Fruit fly (Drosophila melanogaster) whole organism, prepupa: ENCODE results near the gene CG33700.

Experiments
- Blimp-1 ChIP-seq: fragments of 200-800 bp; sonication (Bioruptor generic); optimal IDR thresholded peaks from 3 replicates; lab custom pipeline; 2017; ENCODE audit warnings: missing biosample characterization, missing genetic modification characterization, mild to moderate bottlenecking, moderate library complexity, missing genetic modification reagents
- CG11294 ChIP-seq: fragments of 200-800 bp; sonication (Bioruptor generic); IDR thresholded peaks from 2 replicates; pipeline ENCODE4 v1.3.6; 2022; ENCODE audit warnings: missing biosample characterization, missing genetic modification characterization
- CG11762 ChIP-seq: fragments of 200-800 bp; sonication (Bioruptor generic); optimal IDR thresholded peaks from 3 replicates; lab custom pipeline; 2016; ENCODE audit warnings: missing biosample characterization, missing genetic modification characterization; ENCODE audit not compliant: insufficient read depth
- CG1621 ChIP-seq: fragments of 200-800 bp; sonication (Bioruptor generic); optimal IDR thresholded peaks from 3 replicates; lab custom pipeline; 2018; ENCODE audit warnings: missing biosample characterization, mild to moderate bottlenecking, missing genetic modification characterization
- CG3032 ChIP-seq: fragments of 200-800 bp; optimal IDR thresholded peaks from 2 replicates; lab custom pipeline; 2019; ENCODE audit warnings: missing biosample characterization, mild to moderate bottlenecking, missing genetic modification characterization, moderate library complexity
- CG31627 ChIP-seq: fragments of 200-800 bp; sonication (Bioruptor generic); optimal IDR thresholded peaks from 3 replicates; lab custom pipeline; 2016; ENCODE audit warnings: missing biosample characterization, missing genetic modification characterization
- CG32006 ChIP-seq: fragments of 200-800 bp; sonication (Bioruptor generic); optimal IDR thresholded peaks from 3 replicates; lab custom pipeline; 2017; ENCODE audit warnings: missing biosample characterization, mild to moderate bottlenecking, missing genetic modification characterization
- CG3919 ChIP-seq: fragments of 200-800 bp; sonication (Bioruptor generic); optimal IDR thresholded peaks from 3 replicates; lab custom pipeline; 2016; ENCODE audit warnings: missing biosample characterization, missing genetic modification characterization
- CG4318 ChIP-seq: fragments of 200-800 bp; sonication (Bioruptor generic); optimal IDR thresholded peaks from 3 replicates; lab custom pipeline; 2017; ENCODE audit warnings: missing biosample characterization, mild to moderate bottlenecking, missing genetic modification characterization
- CG6163 ChIP-seq: fragments of 200-800 bp; sonication (Bioruptor generic); IDR thresholded peaks from 3 replicates; pipeline ENCODE4 v1.3.6; 2022; ENCODE audit warnings: missing biosample characterization, missing genetic modification characterization
- CG6276 ChIP-seq: fragments of 200-800 bp; sonication (Bioruptor generic); optimal IDR thresholded peaks from 2 replicates; lab custom pipeline; 2017; ENCODE audit warnings: missing biosample characterization, mild to moderate bottlenecking, missing genetic modification characterization
- CG6792 ChIP-seq: fragments of 200-800 bp; sonication (Bioruptor generic); optimal IDR thresholded peaks from 3 replicates; lab custom pipeline; 2016; ENCODE audit warnings: missing biosample characterization, missing genetic modification characterization
- CG6808 ChIP-seq: fragments of 200-800 bp; sonication (Bioruptor generic); optimal IDR thresholded peaks from 3 replicates; lab custom pipeline; 2017; ENCODE audit warnings: missing biosample characterization, missing genetic modification characterization, mild to moderate bottlenecking, moderate library complexity, missing genetic modification reagents
- CG6854 ChIP-seq: fragments of 200-800 bp; sonication (Bioruptor generic); optimal IDR thresholded peaks from 2 replicates; lab custom pipeline; 2017; ENCODE audit warnings: missing biosample characterization, mild to moderate bottlenecking, missing genetic modification characterization
- CG7368 ChIP-seq: fragments of 200-800 bp; sonication (Bioruptor generic); optimal IDR thresholded peaks from 3 replicates; lab custom pipeline; 2016; ENCODE audit warnings: missing biosample characterization, missing genetic modification characterization
- CG8119 ChIP-seq: fragments of 200-800 bp; sonication (Bioruptor generic); IDR thresholded peaks from 3 replicates; pipeline ENCODE4 v1.3.6; 2022; ENCODE audit warnings: missing biosample characterization, missing genetic modification characterization
- CG8319 ChIP-seq: fragments of 200-800 bp; sonication (Bioruptor generic); optimal IDR thresholded peaks from 3 replicates; lab custom pipeline; 2016; ENCODE audit warnings: missing biosample characterization, missing genetic modification characterization
- CG8632 ChIP-seq: fragments of 200-800 bp; sonication (Bioruptor generic); optimal IDR thresholded peaks from 3 replicates; lab custom pipeline; 2016; ENCODE audit warnings: missing biosample characterization, missing genetic modification characterization
- Eip75B ChIP-seq: fragments of 200-800 bp; sonication (Bioruptor generic); optimal IDR thresholded peaks from 3 replicates; lab custom pipeline; 2016; ENCODE audit warnings: missing biosample characterization, missing genetic modification characterization
- Ets21C ChIP-seq: fragments of 200-800 bp; sonication (Bioruptor generic); optimal IDR thresholded peaks from 3 replicates; lab custom pipeline; 2016; ENCODE audit warnings: missing biosample characterization, missing genetic modification characterization
- Ets96B ChIP-seq: fragments of 200-800 bp; optimal IDR thresholded peaks from 2 replicates; lab custom pipeline; 2019; ENCODE audit warnings: missing biosample characterization, mild to moderate bottlenecking, missing genetic modification characterization, moderate library complexity
- Gug ChIP-seq: fragments of 200-800 bp; sonication (Bioruptor generic); IDR thresholded peaks from 2 replicates; pipeline ENCODE4 v1.3.6; 2022; ENCODE audit warnings: missing biosample characterization, missing genetic modification characterization
- Hr38 ChIP-seq: sonication (Bioruptor generic); optimal IDR thresholded peaks from 2 replicates; lab custom pipeline; 2016; ENCODE audit warnings: missing biosample characterization, missing genetic modification characterization
- Hr39 ChIP-seq: fragments of 200-800 bp; sonication (Bioruptor generic); optimal IDR thresholded peaks from 2 replicates; lab custom pipeline; 2016; ENCODE audit warnings: missing biosample characterization, missing genetic modification characterization
- Lpt ChIP-seq: fragments of 200-800 bp; sonication (Bioruptor generic); optimal IDR thresholded peaks from 3 replicates; lab custom pipeline; 2016; ENCODE audit warnings: missing biosample characterization, missing genetic modification characterization
- Met ChIP-seq: fragments of 200-800 bp; sonication (Bioruptor generic); optimal IDR thresholded peaks from 3 replicates; lab custom pipeline; 2016; ENCODE audit warnings: missing biosample characterization, missing genetic modification characterization
- OdsH ChIP-seq: fragments of 200-800 bp; sonication (Bioruptor generic); optimal IDR thresholded peaks from 3 replicates; lab custom pipeline; 2016; ENCODE audit warnings: missing biosample characterization, missing genetic modification characterization
- Smox ChIP-seq: fragments of 200-800 bp; sonication (Bioruptor generic); optimal IDR thresholded peaks from 3 replicates; lab custom pipeline; 2016; ENCODE audit warnings: missing biosample characterization, missing genetic modification characterization
- acj6 ChIP-seq: fragments of 200-800 bp; sonication (Bioruptor generic); optimal IDR thresholded peaks from 3 replicates; lab custom pipeline; 2016; ENCODE audit warnings: missing biosample characterization, missing genetic modification characterization
- cyc ChIP-seq: fragments of 200-800 bp; sonication (Bioruptor generic); optimal IDR thresholded peaks from 3 replicates; lab custom pipeline; 2016; ENCODE audit warnings: missing biosample characterization, missing genetic modification characterization
- dac ChIP-seq: fragments of 200-800 bp; sonication (Bioruptor generic); optimal IDR thresholded peaks from 2 replicates; lab custom pipeline; 2017; ENCODE audit warnings: missing biosample characterization, mild to moderate bottlenecking, missing genetic modification characterization
- dsx ChIP-seq: fragments of 200-800 bp; optimal IDR thresholded peaks from 3 replicates; lab custom pipeline; 2019; ENCODE audit warnings: missing biosample characterization, mild to moderate bottlenecking, missing genetic modification characterization, moderate library complexity; ENCODE audit not compliant: poor library complexity, severe bottlenecking
- esn ChIP-seq: fragments of 200-800 bp; sonication (Bioruptor generic); optimal IDR thresholded peaks from 2 replicates; lab custom pipeline; 2016; ENCODE audit warnings: missing biosample characterization, mild to moderate bottlenecking, missing genetic modification characterization, moderate library complexity
- fd59A ChIP-seq: fragments of 200-800 bp; sonication (Bioruptor generic); optimal IDR thresholded peaks from 2 replicates; lab custom pipeline; 2017; ENCODE audit warnings: missing biosample characterization, mild to moderate bottlenecking, missing genetic modification characterization, missing genetic modification reagents
- fd85E ChIP-seq: fragments of 200-800 bp; sonication (Bioruptor generic); optimal IDR thresholded peaks from 3 replicates; lab custom pipeline; 2016; ENCODE audit warnings: missing biosample characterization, missing genetic modification characterization
- fkh ChIP-seq: fragments of 200-800 bp; sonication (Bioruptor generic); optimal IDR thresholded peaks from 3 replicates; lab custom pipeline; 2017; ENCODE audit warnings: missing biosample characterization, mild to moderate bottlenecking, missing genetic modification characterization, moderate library complexity
- lz ChIP-seq: fragments of 200-800 bp; sonication (Bioruptor generic); optimal IDR thresholded peaks from 3 replicates; lab custom pipeline; 2016; ENCODE audit warnings: missing biosample characterization, missing genetic modification characterization
- net ChIP-seq: fragments of 200-800 bp; sonication (Bioruptor generic); optimal IDR thresholded peaks from 3 replicates; lab custom pipeline; 2016; ENCODE audit warnings: missing biosample characterization, missing genetic modification characterization
- pdm3 ChIP-seq: fragments of 200-800 bp; sonication (Bioruptor generic); optimal IDR thresholded peaks from 3 replicates; lab custom pipeline; 2016; ENCODE audit warnings: missing biosample characterization, missing genetic modification characterization
- salr ChIP-seq, 2 experiments: fragments of 200-800 bp; sonication (Bioruptor generic); optimal IDR thresholded peaks; 3 replicates each; lab custom pipeline; 2016 to 2018; ENCODE audit warnings: missing biosample characterization in 2 of 2, missing genetic modification characterization in 2 of 2, mild to moderate bottlenecking in 1 of 2
- ss ChIP-seq, 2 experiments: fragments of 200-800 bp; sonication (Bioruptor generic); optimal IDR thresholded peaks; 2 replicates in 1 of 2; 3 replicates in 1 of 2; lab custom pipeline; 2017 to 2018; ENCODE audit warnings: mild to moderate bottlenecking in 2 of 2, missing biosample characterization in 2 of 2, missing genetic modification characterization in 2 of 2, moderate library complexity in 1 of 2
- svp ChIP-seq: fragments of 200-800 bp; sonication (Bioruptor generic); peaks from one replicate; lab custom pipeline; 2016; ENCODE audit warnings: missing biosample characterization, missing genetic modification characterization
- vri ChIP-seq: fragments of 200-800 bp; sonication (Bioruptor generic); optimal IDR thresholded peaks from 3 replicates; lab custom pipeline; 2016; ENCODE audit warnings: missing biosample characterization, mild to moderate bottlenecking, missing genetic modification characterization

Gene CG33700

dm6 chr3L:9508653-9509036 is 16.7 kb downstream of the CG33700 start (continued):
- no peak for TF ChIP-seq CG7368 (GFP tag; lab: Kevin White, UChicago)
- TF ChIP-seq lz = peak; percentile 66
- peak; percentile 24 for TF ChIP-seq acj6 (GFP tag; lab: Kevin White, UChicago)
- no peak for TF ChIP-seq CG6163 (GFP tag; lab: Robert Waterston, UW)
- peak; percentile 28 for TF ChIP-seq Eip75B (GFP tag; lab: Kevin White, UChicago)
- peak; percentile 36 for TF ChIP-seq CG3032 (tag; lab: Kevin White, UChicago)
- TF ChIP-seq Smox = no peak
- TF ChIP-seq salr (GFP tag; optimal IDR thresholded peaks at IDR 0.05; lab: Kevin White, UChicago) = no peak
- TF ChIP-seq CG6276 (GFP tag; lab: Kevin White, UChicago) = no peak
- TF ChIP-seq CG11294 (GFP tag; lab: Robert Waterston, UW) = no peak
- peak; percentile 58 for TF ChIP-seq CG32006

dm6 chr3L:9506421-9506820 is 18.9 kb downstream of the CG33700 start:
- TF ChIP-seq CG6854 (GFP tag; lab: Kevin White, UChicago) (no peak), Lpt (GFP tag; lab: Kevin White, UChicago) (no peak), ss (GFP tag; optimal IDR thresholded peaks at IDR 0.05; lab: Kevin White, UChicago) (no peak), Gug (no peak), Ets21C (GFP tag; lab: Kevin White, UChicago) (no peak), esn (no peak), CG32006 (no peak), CG31627 (GFP tag; lab: Kevin White, UChicago) (no peak), CG7368 (GFP tag; lab: Kevin White, UChicago) (no peak), fd85E (GFP tag; lab: Kevin White, UChicago) (no peak), fkh (GFP tag; lab: Kevin White, UChicago) (no peak)
- TF ChIP-seq, all 60 proteins: peak for 0

dm6 chr3L:9505713-9506062 is 19.7 kb downstream of the CG33700 start:
- peak; percentile 48 for TF ChIP-seq CG1621 (tag; lab: Kevin White, UChicago)
- peak; percentile 54 for TF ChIP-seq vri
- no peak for TF ChIP-seq CG11294 (GFP tag; lab: Robert Waterston, UW)
- TF ChIP-seq CG8632 (GFP tag; lab: Kevin White, UChicago) = no peak
- TF ChIP-seq svp = no peak

DNA sequence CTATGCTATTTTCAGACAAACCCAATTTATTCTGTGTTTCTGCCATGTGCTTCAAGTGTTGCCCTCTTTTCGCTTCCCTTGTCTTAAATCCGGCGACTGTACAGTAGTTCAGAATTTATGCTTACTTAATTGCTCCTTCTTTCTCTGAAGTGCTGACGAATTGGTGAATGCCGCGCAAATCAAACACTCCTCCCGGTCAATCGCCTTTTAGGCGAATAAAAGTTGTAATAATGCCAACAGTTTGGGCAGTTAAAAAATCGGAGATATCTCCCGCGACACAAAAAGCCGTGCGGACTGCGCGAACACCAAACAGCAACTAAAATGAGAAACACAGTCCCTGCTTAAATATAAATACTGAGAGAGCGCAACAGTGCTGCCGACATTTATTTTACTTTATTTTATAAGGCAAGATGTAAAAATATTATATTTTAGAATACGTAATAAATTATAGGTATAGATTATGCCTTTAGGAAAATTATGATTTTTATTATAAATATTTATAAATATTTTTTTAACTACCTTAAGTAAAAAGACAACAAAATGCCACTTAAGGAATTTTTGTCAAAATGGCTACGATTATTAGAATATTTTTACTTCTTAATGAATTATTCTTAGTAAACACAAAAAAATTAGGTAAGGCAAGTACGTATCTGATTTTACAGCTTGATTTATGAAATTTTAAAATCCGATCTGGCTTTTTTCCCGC is 20.2 kb downstream of the CG33700 start, which contains the start of gene path:
TSS of gene path (minus strand) at position 322 of the 706 bp plus-strand sequence.
- TF ChIP-seq CG8632 (GFP tag; lab: Kevin White, UChicago) (peak; percentile 38), CG6276 (GFP tag; lab: Kevin White, UChicago) (peak; percentile 40), Ets96B (tag; lab: Kevin White, UChicago) (peak; percentile 59), CG6163 (GFP tag; lab: Robert Waterston, UW) (no peak), ss (GFP tag; optimal IDR thresholded peaks at IDR 0.05; lab: Kevin White, UChicago) (peak; percentile 4 to 9), acj6 (GFP tag; lab: Kevin White, UChicago) (peak; percentile 9), Smox (no peak), Hr39 (GFP tag; lab: Kevin White, UChicago) (no peak), net (no peak), CG31627 (GFP tag; lab: Kevin White, UChicago) (no peak), CG1621 (tag; lab: Kevin White, UChicago) (no peak), CG6792 (GFP tag; lab: Kevin White, UChicago) (no peak), pdm3 (GFP tag; lab: Kevin White, UChicago) (no peak), Hr38 (GFP tag; lab: Kevin White, UChicago) (no peak), cyc (GFP tag; lab: Kevin White, UChicago) (no peak), CG11294 (GFP tag; lab: Robert Waterston, UW) (no peak), CG8319 (GFP tag; lab: Kevin White, UChicago) (no peak), CG3919 (GFP tag; lab: Kevin White, UChicago) (peak; percentile 32), fd59A (no peak), salr (GFP tag; optimal IDR thresholded peaks at IDR 0.05; lab: Kevin White, UChicago) (no peak), Ets21C (GFP tag; lab: Kevin White, UChicago) (no peak), dac (GFP tag; lab: Kevin White, UChicago) (no peak), CG11762 (GFP tag; lab: Kevin White, UChicago) (no peak), Blimp-1 (no peak), CG6808 (GFP tag; lab: Kevin White, UChicago) (peak; percentile 19), OdsH (no peak), CG4318 (GFP tag; lab: Kevin White, UChicago) (no peak), fd85E (GFP tag; lab: Kevin White, UChicago) (no peak), CG3032 (tag; lab: Kevin White, UChicago) (peak; percentile 62), dsx (GFP tag; lab: Kevin White, UChicago) (peak; percentile 3), CG8119 (no peak), Met (GFP tag; lab: Kevin White, UChicago) (no peak), Eip75B (GFP tag; lab: Kevin White, UChicago) (no peak)
